Worm (Caenorhabditis elegans) whole organism, young adult: ENCODE data around the gene R160.14.

Source experiments
- B0019.2 ChIP-seq: fragments of 200-800 bp; sonication (Bioruptor generic); conservative IDR thresholded peaks from 2 replicates; pipeline ENCODE4 v1.3.6; 2022; ENCODE audit warnings: missing genetic modification reagents, missing genetic modification characterization, missing compliant biosample characterization
- B0035.1 ChIP-seq: sonication (generic microtip); optimal IDR thresholded peaks from 2 replicates; lab custom pipeline; 2016; ENCODE audit warnings: missing genetic modification characterization, mild to moderate bottlenecking, missing compliant biosample characterization, missing genotype, missing genetic modification reagents
- C06A6.2 ChIP-seq: fragments of 200-800 bp; sonication (Bioruptor generic); conservative IDR thresholded peaks from 2 replicates; pipeline ENCODE4 v1.3.6; 2022; ENCODE audit warnings: missing genetic modification characterization, missing compliant biosample characterization
- C17E4.6 ChIP-seq: fragments of 200-800 bp; sonication (Bioruptor generic); IDR thresholded peaks from 2 replicates; pipeline ENCODE4 v1.3.6; 2022; ENCODE audit warnings: missing genetic modification reagents, missing genetic modification characterization, missing compliant biosample characterization
- F23B12.7 ChIP-seq: sonication (generic microtip); optimal IDR thresholded peaks from 2 replicates; lab custom pipeline; 2017; ENCODE audit warnings: missing genetic modification characterization, mild to moderate bottlenecking, missing compliant biosample characterization, antibody characterized with exemption, moderate library complexity; ENCODE audit not compliant: insufficient read depth
- F33H1.4 ChIP-seq: fragments of 200-800 bp; sonication (Bioruptor generic); IDR thresholded peaks from 2 replicates; pipeline ENCODE4 v1.3.6; 2022; ENCODE audit warnings: missing genetic modification reagents, missing genetic modification characterization, missing compliant biosample characterization
- F57C9.4 ChIP-seq: sonication (generic microtip); optimal IDR thresholded peaks from 2 replicates; lab custom pipeline; 2017; ENCODE audit warnings: mild to moderate bottlenecking, missing genetic modification characterization, missing compliant biosample characterization
- aptf-2 ChIP-seq: fragments of 200-800 bp; sonication (Bioruptor generic); conservative IDR thresholded peaks from 2 replicates; pipeline ENCODE4 v1.3.6; 2022; ENCODE audit warnings: missing genetic modification reagents, missing genetic modification characterization, missing compliant biosample characterization
- ceh-40 ChIP-seq: fragments of 200-800 bp; sonication (Bioruptor generic); IDR thresholded peaks from 2 replicates; pipeline ENCODE4 v1.3.6; 2022; ENCODE audit warnings: missing genetic modification characterization, missing compliant biosample characterization
- dpff-1 ChIP-seq: sonication (generic microtip); optimal IDR thresholded peaks from 2 replicates; lab custom pipeline; 2017; ENCODE audit warnings: mild to moderate bottlenecking, missing genetic modification characterization, missing compliant biosample characterization
- dpl-1 ChIP-seq: fragments of 150-350 bp; optimal IDR thresholded peaks from 2 replicates; lab custom pipeline; 2014; ENCODE audit warnings: missing biosample characterization, missing genetic modification reagents, missing genetic modification characterization
- egl-44 ChIP-seq: fragments of 200-800 bp; sonication (Bioruptor generic); IDR thresholded peaks from 2 replicates; pipeline ENCODE4 v1.3.6; 2022; ENCODE audit warnings: missing genetic modification reagents, missing genetic modification characterization, missing compliant biosample characterization
- egrh-3 ChIP-seq: fragments of 200-800 bp; sonication (Bioruptor generic); IDR thresholded peaks from 2 replicates; pipeline ENCODE4 v1.3.6; 2022; ENCODE audit warnings: missing genetic modification reagents, missing genetic modification characterization, missing compliant biosample characterization
- gei-17 ChIP-seq: fragments of 200-800 bp; sonication (Bioruptor generic); optimal IDR thresholded peaks from 2 replicates; lab custom pipeline; 2018; ENCODE audit warnings: mild to moderate bottlenecking, missing genetic modification characterization, missing compliant biosample characterization
- hmg-1.2 ChIP-seq: fragments of 200-800 bp; sonication (Bioruptor generic); IDR thresholded peaks from 2 replicates; pipeline ENCODE4 v1.3.6; 2022; ENCODE audit warnings: missing genetic modification reagents, missing genetic modification characterization, missing compliant biosample characterization
- hrde-1 ChIP-seq: sonication (generic microtip); optimal IDR thresholded peaks from 2 replicates; lab custom pipeline; 2016; ENCODE audit warnings: missing genetic modification characterization, mild to moderate bottlenecking, missing compliant biosample characterization, moderate library complexity, missing genotype, missing genetic modification reagents, borderline replicate concordance
- hsf-1 ChIP-seq: fragments of 200-800 bp; sonication (Bioruptor generic); IDR thresholded peaks from 2 replicates; pipeline ENCODE4 v1.3.6; 2022; ENCODE audit warnings: missing genetic modification reagents, missing genetic modification characterization, missing compliant biosample characterization
- let-607 ChIP-seq, 2 experiments: fragments of 200-800 bp in 1 of 2; sonication (Bioruptor generic) in 1 of 2; sonication (generic microtip) in 1 of 2; optimal IDR thresholded peaks; 2 replicates each; lab custom pipeline; 2016 to 2018; ENCODE audit warnings: mild to moderate bottlenecking in 2 of 2, missing compliant biosample characterization in 2 of 2, missing genetic modification characterization in 2 of 2, moderate library complexity in 2 of 2, missing genotype in 1 of 2
- lin-54 ChIP-seq: fragments of 200-800 bp; sonication (Bioruptor generic); optimal IDR thresholded peaks from 2 replicates; lab custom pipeline; 2018; ENCODE audit warnings: mild to moderate bottlenecking, missing genetic modification characterization, missing compliant biosample characterization
- madf-8 ChIP-seq: fragments of 200-800 bp; sonication (Bioruptor generic); conservative IDR thresholded peaks from 2 replicates; pipeline ENCODE4 v1.3.6; 2022; ENCODE audit warnings: missing genetic modification reagents, missing genetic modification characterization, missing compliant biosample characterization
- nfya-1 ChIP-seq: sonication (generic microtip); optimal IDR thresholded peaks from 2 replicates; lab custom pipeline; 2017; ENCODE audit warnings: antibody characterized with exemption, missing compliant biosample characterization, missing genetic modification characterization, borderline replicate concordance; ENCODE audit not compliant: insufficient read depth
- nhr-120 ChIP-seq: fragments of 200-800 bp; sonication (Bioruptor generic); IDR thresholded peaks from 2 replicates; pipeline ENCODE4 v1.3.6; 2022; ENCODE audit warnings: missing genetic modification characterization, missing compliant biosample characterization
- nhr-80 ChIP-seq: sonication (generic microtip); optimal IDR thresholded peaks from 2 replicates; lab custom pipeline; 2016; ENCODE audit warnings: missing genetic modification characterization, missing compliant biosample characterization
- pha-4 ChIP-seq: fragments of 150-350 bp; sonication (generic microtip); optimal IDR thresholded peaks from 2 replicates; lab custom pipeline; 2014; ENCODE audit warnings: missing biosample characterization, missing genetic modification reagents, missing genetic modification characterization
- rec-8 ChIP-seq, 2 experiments: sonication (generic microtip); optimal IDR thresholded peaks; 2 replicates each; lab custom pipeline; 2016; ENCODE audit warnings: mild to moderate bottlenecking in 2 of 2, missing genetic modification characterization in 2 of 2, missing genetic modification reagents in 2 of 2, missing genotype in 2 of 2, missing biosample characterization in 1 of 2, missing compliant biosample characterization in 1 of 2, moderate library complexity in 1 of 2
- rpc-1 ChIP-seq, 2 experiments: fragments of 150-350 bp in 1 of 2; sonication (generic microtip) in 1 of 2; optimal IDR thresholded peaks; 2 replicates each; lab custom pipeline; 2014 to 2018; ENCODE audit warnings: missing biosample characterization in 1 of 2, missing genetic modification characterization in 1 of 2, missing genetic modification reagents in 1 of 2, missing genotype in 1 of 2
- snpc-1.1 ChIP-seq: sonication (generic microtip); optimal IDR thresholded peaks from 2 replicates; lab custom pipeline; 2017; ENCODE audit warnings: missing genetic modification characterization, mild to moderate bottlenecking, missing compliant biosample characterization, antibody characterized with exemption, moderate library complexity, missing genotype, missing genetic modification reagents; ENCODE audit not compliant: insufficient read depth
- sptf-2 ChIP-seq: fragments of 200-800 bp; sonication (Bioruptor generic); optimal IDR thresholded peaks from 2 replicates; lab custom pipeline; 2018; ENCODE audit warnings: mild to moderate bottlenecking, missing genetic modification characterization, missing compliant biosample characterization
- zfh-2 ChIP-seq: fragments of 200-800 bp; sonication (Bioruptor generic); conservative IDR thresholded peaks from 2 replicates; pipeline ENCODE4 v1.3.6; 2022; ENCODE audit warnings: missing genetic modification reagents, missing genetic modification characterization, missing compliant biosample characterization
- ztf-25 ChIP-seq: fragments of 200-800 bp; sonication (Bioruptor generic); IDR thresholded peaks from 2 replicates; pipeline ENCODE4 v1.3.6; 2022; ENCODE audit warnings: missing genetic modification reagents, missing genetic modification characterization, missing compliant biosample characterization
- ztf-6 ChIP-seq: fragments of 200-800 bp; sonication (Bioruptor generic); IDR thresholded peaks from 2 replicates; pipeline ENCODE4 v1.3.6; 2022; ENCODE audit warnings: missing genetic modification reagents, missing genetic modification characterization, missing compliant biosample characterization

R160.14 gene

ce11 chrX:4371988-4372387 lies at the start of gene R160.14:
R160.14 (minus strand) TSS chrX:4372088.
- TF ChIP-seq let-607 (tag; optimal IDR thresholded peaks at IDR 0.05; lab: Kevin White, UChicago) (no peak), zfh-2 (no peak), dpl-1 (GFP tag; lab: Kevin White, UChicago) (no peak), rec-8 (tag; optimal IDR thresholded peaks at IDR 0.05; lab: Kevin White, UChicago) (no peak), F33H1.4 (GFP tag; lab: Robert Waterston, UW) (no peak), C06A6.2 (GFP tag; lab: Robert Waterston, UW) (no peak), egl-44 (GFP tag; lab: Robert Waterston, UW) (no peak), aptf-2 (GFP tag; lab: Robert Waterston, UW) (no peak), nhr-80 (tag; lab: Kevin White, UChicago) (no peak)
- TF ChIP-seq, all 124 proteins: peak for 0

ce11 chrX:4418751-4419150 lies 46.9 kb upstream of the R160.14 start, which contains the start of gene dop-1:
dop-1 (minus strand) TSS chrX:4418851.
- TF ChIP-seq F57C9.4 (tag; lab: Kevin White, UChicago): no peak
- no peak for TF ChIP-seq aptf-2 (GFP tag; lab: Robert Waterston, UW)
- no peak for TF ChIP-seq nfya-1 (tag; lab: Kevin White, UChicago)
- TF ChIP-seq zfh-2: no peak
- no peak for TF ChIP-seq rpc-1 (optimal IDR thresholded peaks at IDR 0.05; lab: Kevin White, UChicago)
- no peak for TF ChIP-seq rpc-1 (tag; optimal IDR thresholded peaks at IDR 0.05; lab: Kevin White, UChicago)
- TF ChIP-seq ceh-40: no peak
- TF ChIP-seq madf-8 (GFP tag; lab: Robert Waterston, UW): no peak
- TF ChIP-seq lin-54: no peak

- TF ChIP-seq nhr-120 (GFP tag; lab: Robert Waterston, UW): no peak
- no peak for TF ChIP-seq C17E4.6 (GFP tag; lab: Robert Waterston, UW)
- no peak for TF ChIP-seq F23B12.7 (tag; lab: Kevin White, UChicago)
- no peak for TF ChIP-seq B0019.2
- no peak for TF ChIP-seq B0035.1 (tag; lab: Kevin White, UChicago)
- TF ChIP-seq egl-44 (GFP tag; lab: Robert Waterston, UW): no peak
- no peak for TF ChIP-seq egrh-3 (GFP tag; lab: Robert Waterston, UW)
- TF ChIP-seq hrde-1 (tag; lab: Kevin White, UChicago): no peak
- TF ChIP-seq gei-17: no peak
- TF ChIP-seq ztf-6: no peak
- no peak for TF ChIP-seq hsf-1 (GFP tag; lab: Robert Waterston, UW)
- no peak for TF ChIP-seq ztf-25
- TF ChIP-seq hmg-1.2: no peak
- no peak for TF ChIP-seq snpc-1.1 (tag; lab: Kevin White, UChicago)
- no peak for TF ChIP-seq aptf-2 (GFP tag; lab: Robert Waterston, UW)
- TF ChIP-seq F33H1.4 (GFP tag; lab: Robert Waterston, UW): no peak
- no peak for TF ChIP-seq pha-4 (tag; lab: Kevin White, UChicago)
- no peak for TF ChIP-seq dpff-1
- TF ChIP-seq rpc-1 (optimal IDR thresholded peaks at IDR 0.05; lab: Kevin White, UChicago): no peak
- TF ChIP-seq rpc-1 (tag; optimal IDR thresholded peaks at IDR 0.05; lab: Kevin White, UChicago): no peak
- TF ChIP-seq, all 124 proteins: peak for 0
Observed at ce11 chrX:4415289-4415688, 43.4 kb upstream of the R160.14 start.

ce11 chrX:4413206-4413605 lies 41.3 kb upstream of the R160.14 start:
- TF ChIP-seq sptf-2 (GFP tag; lab: Kevin White, UChicago) (no peak), zfh-2 (peak; percentile 70)
